Worm (Caenorhabditis elegans) whole organism, young adult: ENCODE data around the gene srx-39.

ENCODE experiments used
- D2030.7 ChIP-seq: fragments of 200-800 bp; sonication (Bioruptor generic); IDR thresholded peaks from 2 replicates; pipeline ENCODE4 v1.3.6; 2022; ENCODE audit warnings: missing genetic modification reagents, missing genetic modification characterization, missing compliant biosample characterization
- F49E8.2 ChIP-seq: sonication (generic microtip); optimal IDR thresholded peaks from 3 replicates; lab custom pipeline; 2017; ENCODE audit warnings: missing genetic modification characterization, mild to moderate bottlenecking, missing compliant biosample characterization, antibody characterized with exemption, moderate library complexity; ENCODE audit not compliant: insufficient read depth
- F55B11.4 ChIP-seq: sonication (generic microtip); optimal IDR thresholded peaks from 2 replicates; lab custom pipeline; 2016; ENCODE audit warnings: missing compliant biosample characterization, missing genetic modification characterization, borderline replicate concordance; ENCODE audit not compliant: insufficient read depth
- F57A8.1 ChIP-seq: fragments of 200-800 bp; sonication (Bioruptor generic); optimal IDR thresholded peaks from 2 replicates; lab custom pipeline; 2018; ENCODE audit warnings: mild to moderate bottlenecking, missing genetic modification characterization, moderate library complexity, missing compliant biosample characterization
- aptf-2 ChIP-seq: fragments of 200-800 bp; sonication (Bioruptor generic); conservative IDR thresholded peaks from 2 replicates; pipeline ENCODE4 v1.3.6; 2022; ENCODE audit warnings: missing genetic modification reagents, missing genetic modification characterization, missing compliant biosample characterization
- efl-1 ChIP-seq: fragments of 150-350 bp; optimal IDR thresholded peaks from 2 replicates; lab custom pipeline; 2014; ENCODE audit warnings: missing biosample characterization, missing genetic modification reagents, missing genetic modification characterization
- lin-35 ChIP-seq, 3 experiments: fragments of 150-350 bp in 2 of 3; sonication (generic microtip) in 1 of 3; optimal IDR thresholded peaks; 2 replicates each; lab custom pipeline; 2014 to 2018; ENCODE audit warnings: missing biosample characterization in 3 of 3, missing genetic modification characterization in 3 of 3, missing genetic modification reagents in 3 of 3
- lsl-1 ChIP-seq: fragments of 200-800 bp; sonication (Bioruptor generic); optimal IDR thresholded peaks from 2 replicates; lab custom pipeline; 2018; ENCODE audit warnings: mild to moderate bottlenecking, missing genetic modification characterization, moderate library complexity, missing compliant biosample characterization
- madf-10 ChIP-seq: sonication (generic microtip); optimal IDR thresholded peaks from 2 replicates; lab custom pipeline; 2016; ENCODE audit warnings: mild to moderate bottlenecking, missing genetic modification characterization, missing compliant biosample characterization
- sptf-2 ChIP-seq: fragments of 200-800 bp; sonication (Bioruptor generic); optimal IDR thresholded peaks from 2 replicates; lab custom pipeline; 2018; ENCODE audit warnings: mild to moderate bottlenecking, missing genetic modification characterization, missing compliant biosample characterization
- tlf-1 ChIP-seq: fragments of 200-800 bp; sonication (Bioruptor generic); optimal IDR thresholded peaks from 2 replicates; lab custom pipeline; 2018; ENCODE audit warnings: mild to moderate bottlenecking, missing genetic modification characterization, missing compliant biosample characterization
- unc-130 ChIP-seq: sonication (generic microtip); optimal IDR thresholded peaks from 2 replicates; lab custom pipeline; 2016; ENCODE audit warnings: missing genetic modification reagents, missing genetic modification characterization, missing compliant biosample characterization
- ztf-22 ChIP-seq: fragments of 200-800 bp; sonication (Bioruptor generic); optimal IDR thresholded peaks from 2 replicates; lab custom pipeline; 2018; ENCODE audit warnings: mild to moderate bottlenecking, missing genetic modification characterization, moderate library complexity, missing compliant biosample characterization
- ztf-6 ChIP-seq: fragments of 200-800 bp; sonication (Bioruptor generic); IDR thresholded peaks from 2 replicates; pipeline ENCODE4 v1.3.6; 2022; ENCODE audit warnings: missing genetic modification reagents, missing genetic modification characterization, missing compliant biosample characterization

ce11 chrV:5158302-5158701 lies 742 bp upstream of the srx-39 start, which contains the start of gene abu-15:
- TF ChIP-seq madf-10 (tag; lab: Kevin White, UChicago) (no peak), ztf-22 (GFP tag; lab: Kevin White, UChicago) (no peak), D2030.7 (GFP tag; lab: Robert Waterston, UW) (no peak), unc-130 (GFP tag; lab: Kevin White, UChicago) (no peak), ztf-6 (no peak), F57A8.1 (no peak), F49E8.2 (no peak), F55B11.4 (tag; lab: Kevin White, UChicago) (no peak), aptf-2 (GFP tag; lab: Robert Waterston, UW) (no peak), lin-35 (GFP tag; optimal IDR thresholded peaks at IDR 0.05; lab: Kevin White, UChicago) (no peak), efl-1 (no peak), sptf-2 (no peak), tlf-1 (no peak), lsl-1 (GFP tag; lab: Kevin White, UChicago) (no peak)
